Fruit fly (Drosophila melanogaster) whole organism, embryonic: ENCODE measurements around the gene hook.

Experiments used
- CG10543 ChIP-seq: fragments of 200-800 bp; sonication (Bioruptor generic); optimal IDR thresholded peaks from 3 replicates; lab custom pipeline; 2017; ENCODE audit warnings: missing biosample characterization, mild to moderate bottlenecking, missing genetic modification characterization, moderate library complexity
- CG11723 ChIP-seq: fragments of 200-800 bp; sonication (Bioruptor generic); optimal IDR thresholded peaks from 2 replicates; lab custom pipeline; 2017; ENCODE audit warnings: missing biosample characterization, mild to moderate bottlenecking, missing genetic modification characterization
- CG12219 ChIP-seq: fragments of 200-800 bp; sonication (Bioruptor generic); optimal IDR thresholded peaks from 3 replicates; lab custom pipeline; 2018; ENCODE audit warnings: missing biosample characterization, mild to moderate bottlenecking, missing genetic modification characterization
- CG13287 ChIP-seq: fragments of 200-800 bp; sonication (Bioruptor generic); IDR thresholded peaks from 2 replicates; pipeline ENCODE4 v1.3.6; 2022; ENCODE audit warnings: missing biosample characterization, missing genetic modification characterization; ENCODE audit not compliant: partially characterized antibody
- CG15601 ChIP-seq: fragments of 200-800 bp; sonication (Bioruptor generic); optimal IDR thresholded peaks from 3 replicates; lab custom pipeline; 2019; ENCODE audit warnings: missing biosample characterization, mild to moderate bottlenecking, missing genetic modification characterization, moderate library complexity
- CG18599 ChIP-seq: fragments of 200-800 bp; sonication (Bioruptor generic); optimal IDR thresholded peaks from 3 replicates; lab custom pipeline; 2017; ENCODE audit warnings: missing biosample characterization, missing genetic modification characterization, mild to moderate bottlenecking, moderate library complexity, missing genetic modification reagents
- CG2129 ChIP-seq: fragments of 200-800 bp; sonication (Bioruptor generic); IDR thresholded peaks from 2 replicates; pipeline ENCODE4 v1.3.6; 2022; ENCODE audit warnings: missing biosample characterization, missing genetic modification characterization; ENCODE audit not compliant: partially characterized antibody
- CG2875 ChIP-seq: fragments of 200-800 bp; sonication (Bioruptor generic); optimal IDR thresholded peaks from 2 replicates; lab custom pipeline; 2017; ENCODE audit warnings: missing biosample characterization, mild to moderate bottlenecking, missing genetic modification characterization, missing genetic modification reagents
- CG32767 ChIP-seq: fragments of 200-800 bp; sonication (Bioruptor generic); IDR thresholded peaks from 2 replicates; pipeline ENCODE4 v1.3.6; 2022; ENCODE audit warnings: missing biosample characterization, missing genetic modification characterization
- CG3281 ChIP-seq: fragments of 200-800 bp; sonication (Bioruptor generic); optimal IDR thresholded peaks from 3 replicates; lab custom pipeline; 2017; ENCODE audit warnings: missing biosample characterization, mild to moderate bottlenecking, missing genetic modification characterization
- CG4360 ChIP-seq: fragments of 200-800 bp; sonication (Bioruptor generic); IDR thresholded peaks from 2 replicates; pipeline ENCODE4 v1.3.6; 2022; ENCODE audit warnings: missing biosample characterization, missing genetic modification characterization
- CG6765 ChIP-seq: fragments of 200-800 bp; sonication (Bioruptor generic); optimal IDR thresholded peaks from 3 replicates; lab custom pipeline; 2017; ENCODE audit warnings: missing biosample characterization, mild to moderate bottlenecking, missing genetic modification characterization
- CG7963 ChIP-seq: fragments of 200-800 bp; sonication (Bioruptor generic); IDR thresholded peaks from 3 replicates; pipeline ENCODE4 v1.3.6; 2022; ENCODE audit warnings: missing biosample characterization, missing genetic modification characterization; ENCODE audit not compliant: partially characterized antibody
- CG8290 ChIP-seq, 3 experiments: fragments of 200-800 bp; sonication (Bioruptor generic); optimal IDR thresholded peaks; 2 replicates each; lab custom pipeline; 2016 to 2019; ENCODE audit warnings: missing biosample characterization in 3 of 3, missing genetic modification characterization in 3 of 3, mild to moderate bottlenecking in 2 of 3, moderate library complexity in 1 of 3
- CG9437 ChIP-seq: fragments of 200-800 bp; sonication (Bioruptor generic); optimal IDR thresholded peaks from 2 replicates; lab custom pipeline; 2018; ENCODE audit warnings: missing biosample characterization, mild to moderate bottlenecking, missing genetic modification characterization
- CG9932 ChIP-seq: fragments of 200-800 bp; sonication (Bioruptor generic); IDR thresholded peaks from 2 replicates; pipeline ENCODE4 v1.3.6; 2022; ENCODE audit warnings: missing biosample characterization, missing genetic modification characterization
- D ChIP-seq, 2 experiments: fragments of 200-800 bp in 1 of 2; fragments of >200 bp in 1 of 2; sonication (Bioruptor generic) in 1 of 2; optimal IDR thresholded peaks; 2 replicates in 1 of 2; 3 replicates in 1 of 2; lab custom pipeline; 2017; ENCODE audit warnings: mild to moderate bottlenecking in 1 of 2, missing biosample characterization in 1 of 2, missing genetic modification characterization in 1 of 2, missing genetic modification reagents in 1 of 2
- Dfd ChIP-seq, 2 experiments: fragments of >200 bp; optimal IDR thresholded peaks; 2 replicates each; lab custom pipeline; 2017; ENCODE audit warnings: missing biosample characterization in 2 of 2, missing genetic modification characterization in 2 of 2
- Dll ChIP-seq: fragments of 200-800 bp; sonication (Bioruptor generic); IDR thresholded peaks from 4 replicates; pipeline ENCODE4 v1.3.6; 2022; ENCODE audit warnings: missing biosample characterization, missing genetic modification characterization; ENCODE audit not compliant: partially characterized antibody
- Ets65A ChIP-seq: fragments of 200-800 bp; sonication (Bioruptor generic); peaks from one replicate; lab custom pipeline; 2016; ENCODE audit warnings: missing biosample characterization, missing genetic modification characterization
- HLHmδ ChIP-seq: fragments of 200-800 bp; sonication (Bioruptor generic); optimal IDR thresholded peaks from 2 replicates; lab custom pipeline; 2018; ENCODE audit warnings: missing biosample characterization, mild to moderate bottlenecking, missing genetic modification characterization, moderate library complexity
- Hey ChIP-seq: fragments of 200-800 bp; sonication (Bioruptor generic); optimal IDR thresholded peaks from 3 replicates; lab custom pipeline; 2018; ENCODE audit warnings: missing biosample characterization, mild to moderate bottlenecking, missing genetic modification characterization
- Hr51 ChIP-seq, 2 experiments: fragments of 200-800 bp; sonication (Bioruptor generic); optimal IDR thresholded peaks; 2 replicates in 1 of 2; 3 replicates in 1 of 2; lab custom pipeline; 2016 to 2018; ENCODE audit warnings: missing biosample characterization in 2 of 2, missing genetic modification characterization in 2 of 2, mild to moderate bottlenecking in 1 of 2, moderate library complexity in 1 of 2
- Nf-YB ChIP-seq: fragments of 200-800 bp; sonication (Bioruptor generic); optimal IDR thresholded peaks from 3 replicates; lab custom pipeline; 2019; ENCODE audit warnings: missing biosample characterization, mild to moderate bottlenecking, missing genetic modification characterization, moderate library complexity
- Poxn ChIP-seq: fragments of 200-800 bp; sonication (Bioruptor generic); IDR thresholded peaks from 2 replicates; pipeline ENCODE4 v1.3.6; 2022; ENCODE audit warnings: missing biosample characterization, missing genetic modification characterization
- Rx ChIP-seq: fragments of 200-800 bp; sonication (Bioruptor generic); IDR thresholded peaks from 2 replicates; pipeline ENCODE4 v1.3.6; 2022; ENCODE audit warnings: missing biosample characterization, missing genetic modification characterization
- Side ChIP-seq: fragments of 200-800 bp; sonication (Bioruptor generic); optimal IDR thresholded peaks from 2 replicates; lab custom pipeline; 2016; ENCODE audit warnings: missing biosample characterization, missing genetic modification characterization
- Spps ChIP-seq: fragments of 200-800 bp; sonication (Bioruptor generic); optimal IDR thresholded peaks from 2 replicates; lab custom pipeline; 2018; ENCODE audit warnings: missing biosample characterization, mild to moderate bottlenecking, missing genetic modification characterization
- Sry-δ ChIP-seq: fragments of 200-800 bp; sonication (Bioruptor generic); optimal IDR thresholded peaks from 2 replicates; lab custom pipeline; 2016; ENCODE audit warnings: missing biosample characterization, missing genetic modification characterization
- TFAM ChIP-seq: fragments of 200-800 bp; sonication (Bioruptor generic); optimal IDR thresholded peaks from 2 replicates; lab custom pipeline; 2017; ENCODE audit warnings: missing biosample characterization, missing genetic modification characterization, inconsistent platforms
- bab2 ChIP-seq: fragments of 200-800 bp; sonication (Bioruptor generic); optimal IDR thresholded peaks from 2 replicates; lab custom pipeline; 2016; ENCODE audit warnings: missing biosample characterization, missing genetic modification characterization
- cad ChIP-seq: fragments of >200 bp; optimal IDR thresholded peaks from 2 replicates; lab custom pipeline; 2017; ENCODE audit warnings: missing biosample characterization, missing genetic modification characterization
- ci ChIP-seq: fragments of 200-800 bp; sonication (Bioruptor generic); IDR thresholded peaks from 3 replicates; pipeline ENCODE4 v1.3.6; 2022; ENCODE audit warnings: missing biosample characterization, missing genetic modification characterization
- crol ChIP-seq: fragments of 200-800 bp; sonication (Bioruptor generic); IDR thresholded peaks from 2 replicates; pipeline ENCODE4 v1.3.6; 2022; ENCODE audit warnings: missing biosample characterization, missing genetic modification characterization
- dan ChIP-seq: fragments of 200-800 bp; sonication (Bioruptor generic); IDR thresholded peaks from 2 replicates; pipeline ENCODE4 v1.3.6; 2022; ENCODE audit warnings: missing biosample characterization, missing genetic modification characterization
- disco-r ChIP-seq: fragments of 200-800 bp; sonication (Bioruptor generic); optimal IDR thresholded peaks from 2 replicates; lab custom pipeline; 2016; ENCODE audit warnings: missing biosample characterization, missing genetic modification characterization
- emc ChIP-seq: fragments of 200-800 bp; sonication (Bioruptor generic); optimal IDR thresholded peaks from 2 replicates; lab custom pipeline; 2016; ENCODE audit warnings: missing biosample characterization, missing genetic modification characterization
- fd102C ChIP-seq: fragments of 200-800 bp; sonication (Bioruptor generic); optimal IDR thresholded peaks from 2 replicates; lab custom pipeline; 2018; ENCODE audit warnings: missing biosample characterization, mild to moderate bottlenecking, missing genetic modification characterization, moderate library complexity
- gce ChIP-seq: fragments of 200-800 bp; sonication (Bioruptor generic); IDR thresholded peaks from 3 replicates; pipeline ENCODE4 v1.3.6; 2022; ENCODE audit warnings: missing biosample characterization, missing genetic modification characterization
- gt ChIP-seq: fragments of 200-800 bp; sonication (Bioruptor generic); IDR thresholded peaks from 2 replicates; pipeline ENCODE4 v1.3.6; 2022; ENCODE audit warnings: missing biosample characterization, missing genetic modification characterization
- her ChIP-seq: fragments of 200-800 bp; sonication (Bioruptor generic); optimal IDR thresholded peaks from 2 replicates; lab custom pipeline; 2016; ENCODE audit warnings: missing biosample characterization, missing genetic modification characterization
- jing ChIP-seq: fragments of 200-800 bp; sonication (Bioruptor generic); optimal IDR thresholded peaks from 2 replicates; lab custom pipeline; 2018; ENCODE audit warnings: missing biosample characterization, mild to moderate bottlenecking, missing genetic modification characterization
- oc ChIP-seq: fragments of 200-800 bp; sonication (Bioruptor generic); optimal IDR thresholded peaks from 2 replicates; lab custom pipeline; 2018; ENCODE audit warnings: missing biosample characterization, mild to moderate bottlenecking, missing genetic modification characterization, moderate library complexity
- org-1 ChIP-seq: fragments of 200-800 bp; sonication (Bioruptor generic); optimal IDR thresholded peaks from 2 replicates; lab custom pipeline; 2017; ENCODE audit warnings: missing biosample characterization, missing genetic modification characterization
- psq ChIP-seq: fragments of 200-800 bp; sonication (Bioruptor generic); optimal IDR thresholded peaks from 2 replicates; lab custom pipeline; 2017; ENCODE audit warnings: missing biosample characterization, missing genetic modification characterization
- ranshi ChIP-seq: fragments of 200-800 bp; sonication (Bioruptor generic); IDR thresholded peaks from 2 replicates; pipeline ENCODE4 v1.3.6; 2022; ENCODE audit warnings: missing biosample characterization, missing genetic modification characterization
- schlank ChIP-seq: fragments of 200-800 bp; sonication (Bioruptor generic); optimal IDR thresholded peaks from 2 replicates; lab custom pipeline; 2018; ENCODE audit warnings: missing biosample characterization, mild to moderate bottlenecking, missing genetic modification characterization
- sd ChIP-seq: fragments of 200-800 bp; sonication (Bioruptor generic); optimal IDR thresholded peaks from 3 replicates; lab custom pipeline; 2018; ENCODE audit warnings: missing biosample characterization, mild to moderate bottlenecking, missing genetic modification characterization, moderate library complexity
- slbo ChIP-seq: fragments of 200-800 bp; sonication (Bioruptor generic); IDR thresholded peaks from 2 replicates; pipeline ENCODE4 v1.3.6; 2022; ENCODE audit warnings: missing biosample characterization, missing genetic modification characterization
- usp ChIP-seq: fragments of >200 bp; optimal IDR thresholded peaks from 2 replicates; lab custom pipeline; 2017; ENCODE audit warnings: missing biosample characterization, missing genetic modification characterization
- zf30C ChIP-seq: fragments of 200-800 bp; sonication (Bioruptor generic); optimal IDR thresholded peaks from 3 replicates; lab custom pipeline; 2018; ENCODE audit warnings: missing biosample characterization, mild to moderate bottlenecking, missing genetic modification characterization

The hook gene

DNA sequence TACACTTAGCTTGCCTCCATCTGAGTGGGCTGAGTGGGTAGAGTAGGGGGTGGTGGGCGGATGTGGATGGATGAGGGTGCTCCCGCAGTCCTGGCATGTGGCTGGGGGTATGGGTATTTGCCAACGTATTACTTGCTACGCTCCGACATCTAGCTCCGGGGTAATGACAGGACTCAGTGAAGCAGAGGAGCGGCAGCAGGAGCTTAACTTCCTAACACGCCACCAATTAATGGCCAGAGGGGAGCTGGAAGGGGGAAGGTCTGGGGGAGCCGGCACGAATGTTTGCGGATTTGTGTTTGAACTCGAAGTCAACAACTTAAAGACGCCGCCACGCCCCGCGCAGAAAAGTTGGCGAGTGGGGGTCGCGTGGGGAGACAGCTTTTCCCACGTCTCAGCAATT is 15.0 kb downstream of the hook start (continued):
- TF ChIP-seq CG2129 (no peak), CG13287 (GFP tag; lab: Robert Waterston, UW) (no peak), jing (GFP tag; lab: Kevin White, UChicago) (no peak), Poxn (GFP tag; lab: Robert Waterston, UW) (no peak), ranshi (no peak), CG10543 (peak; percentile 74), sd (tag; lab: Kevin White, UChicago) (peak; percentile 4), CG32767 (GFP tag; lab: Robert Waterston, UW) (no peak), bab2 (GFP tag; lab: Kevin White, UChicago) (no peak), Dfd (GFP tag; optimal IDR thresholded peaks at IDR 0.05; lab: Kevin White, UChicago) (no peak), psq (no peak), Nf-YB (GFP tag; lab: Kevin White, UChicago) (no peak), Hr51 (GFP tag; optimal IDR thresholded peaks at IDR 0.05; lab: Kevin White, UChicago) (peak in 1 of 2 experiments; percentile 5), ci (GFP tag; lab: Robert Waterston, UW) (0 out of 3 replicates have a peak, but pooled peaks have one; percentile 15), disco-r (GFP tag; lab: Kevin White, UChicago) (no peak), CG9932 (GFP tag; lab: Robert Waterston, UW) (no peak), Rx (GFP tag; lab: Robert Waterston, UW) (no peak), oc (peak; percentile 32), Side (GFP tag; lab: Kevin White, UChicago) (no peak), CG4360 (GFP tag; lab: Robert Waterston, UW) (no peak), TFAM (GFP tag; lab: Kevin White, UChicago) (no peak), CG11723 (no peak), CG6765 (GFP tag; lab: Kevin White, UChicago) (no peak), CG8290 (GFP tag; optimal IDR thresholded peaks at IDR 0.05; lab: Kevin White, UChicago) (no peak), CG8290 (tag; optimal IDR thresholded peaks at IDR 0.05; lab: Kevin White, UChicago) (no peak), CG15601 (tag; lab: Kevin White, UChicago) (no peak), Hey (tag; lab: Kevin White, UChicago) (peak; percentile 92), D (optimal IDR thresholded peaks at IDR 0.05; lab: Kevin White, UChicago) (no peak), D (GFP tag; optimal IDR thresholded peaks at IDR 0.05; lab: Kevin White, UChicago) (no peak), Ets65A (peak; percentile 69), usp (no peak), CG9437 (no peak), gce (GFP tag; lab: Robert Waterston, UW) (no peak), cad (no peak), dan (GFP tag; lab: Robert Waterston, UW) (no peak), Sry-δ (GFP tag; lab: Kevin White, UChicago) (no peak), fd102C (no peak), zf30C (no peak), CG12219 (GFP tag; lab: Kevin White, UChicago) (no peak), gt (GFP tag; lab: Robert Waterston, UW) (no peak), org-1 (GFP tag; lab: Kevin White, UChicago) (no peak), CG7963 (no peak), Spps (no peak), CG3281 (GFP tag; lab: Kevin White, UChicago) (no peak), crol (GFP tag; lab: Robert Waterston, UW) (peak; percentile 70), HLHmδ (GFP tag; lab: Kevin White, UChicago) (no peak), her (GFP tag; lab: Kevin White, UChicago) (no peak), CG2875 (GFP tag; lab: Kevin White, UChicago) (no peak), schlank (tag; lab: Kevin White, UChicago) (no peak), Dll (GFP tag; lab: Robert Waterston, UW) (no peak), slbo (GFP tag; lab: Robert Waterston, UW) (no peak), emc (GFP tag; lab: Kevin White, UChicago) (no peak), CG18599 (GFP tag; lab: Kevin White, UChicago) (peak; percentile 53)
